Worm (Caenorhabditis elegans): ENCODE results near the gene F37B4.15.

Gene F37B4.15

ce11 chrV:2849071-2849470 is 43.0 kb upstream of the F37B4.15 start, which contains the start of gene ugt-53:
Gene ugt-53 (plus strand): TSS chrV:2849343.
- TF ChIP-seq B0336.3 (GFP tag; IDR thresholded peaks at IDR 0.05) (no peak), sdz-38 (tag; optimal IDR thresholded peaks at IDR 0.05) (no peak), Y53G8AR.9 (GFP tag; conservative IDR thresholded peaks at IDR 0.05) (no peak), nhr-90 (tag; optimal IDR thresholded peaks at IDR 0.05) (no peak), nhr-80 (tag; optimal IDR thresholded peaks at IDR 0.05) (peak; percentile 48), ZK185.1 (tag; optimal IDR thresholded peaks at IDR 0.05; ENCODE audit: poor library complexity, severe bottlenecking) (no peak), rcor-1 (GFP tag; IDR thresholded peaks at IDR 0.05) (no peak)

DNA sequence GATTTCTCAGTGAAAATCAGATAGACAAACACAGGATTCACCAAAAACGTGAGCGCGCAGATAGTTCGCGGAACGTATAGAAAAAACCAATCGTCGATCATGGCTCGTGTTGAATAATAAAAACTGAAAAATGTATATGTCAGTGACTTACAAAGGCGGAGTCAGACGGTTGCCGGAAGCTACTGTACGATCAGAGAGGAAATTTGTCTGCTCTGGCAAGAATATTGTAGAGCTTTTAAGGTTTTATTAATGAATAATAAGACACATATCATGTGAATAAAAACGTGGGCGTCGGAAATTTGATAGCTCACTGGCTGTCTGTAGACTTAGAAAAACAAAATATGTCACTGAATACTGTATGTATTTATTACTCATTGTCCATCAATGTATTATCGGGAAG is 36.6 kb upstream of the F37B4.15 start, which contains the start of gene srj-57:
TSS of gene srj-57 (minus strand) at position 101 of the 400 bp plus-strand sequence.
- TF ChIP-seq efl-1 (GFP tag; optimal IDR thresholded peaks at IDR 0.05), result no peak
- no peak for TF ChIP-seq rpc-1 (optimal IDR thresholded peaks at IDR 0.05)
- no peak for TF ChIP-seq rpc-1 (tag; optimal IDR thresholded peaks at IDR 0.05)
- no peak for TF ChIP-seq madf-10 (tag; optimal IDR thresholded peaks at IDR 0.05)
- no peak for TF ChIP-seq ztf-25 (GFP tag; IDR thresholded peaks at IDR 0.05)
- TF ChIP-seq athp-1 (tag; optimal IDR thresholded peaks at IDR 0.05), result no peak
- no peak for TF ChIP-seq ekl-4 (GFP tag; IDR thresholded peaks at IDR 0.05)

DNA sequence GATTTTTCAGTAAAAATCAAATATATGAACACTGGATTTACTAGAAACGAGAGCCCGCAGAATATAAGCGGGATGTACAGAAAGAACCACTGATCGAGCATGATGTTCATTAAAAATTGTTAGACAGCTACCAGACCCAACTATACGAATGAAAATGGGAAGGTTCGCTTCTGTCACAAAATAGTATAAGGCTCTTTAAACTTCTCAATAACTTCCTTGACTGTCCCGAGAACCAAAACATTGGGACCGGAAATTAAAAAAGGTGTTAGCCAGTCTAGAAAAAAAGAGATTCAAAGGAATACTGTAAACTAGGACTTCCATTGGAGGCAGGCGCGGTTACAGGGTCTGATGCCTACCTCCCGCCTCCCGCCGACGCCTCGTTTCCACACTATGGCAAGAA is 34.2 kb upstream of the F37B4.15 start, which contains the start of gene srj-55:
TSS of gene srj-55 (minus strand) at position 101 of the 400 bp plus-strand sequence.
- TF ChIP-seq lsy-27 (tag; optimal IDR thresholded peaks at IDR 0.05; ENCODE audit: borderline replicate concordance, insufficient read depth), result no peak
- no peak for TF ChIP-seq dpff-1 (tag; optimal IDR thresholded peaks at IDR 0.05)
- TF ChIP-seq hmg-20 (GFP tag; IDR thresholded peaks at IDR 0.05), result no peak
- TF ChIP-seq somi-1 (GFP tag; optimal IDR thresholded peaks at IDR 0.05), result no peak
- no peak for TF ChIP-seq F57C9.4 (tag; optimal IDR thresholded peaks at IDR 0.05)
- no peak for TF ChIP-seq dpl-1 (GFP tag; optimal IDR thresholded peaks at IDR 0.05)
- no peak for TF ChIP-seq lin-26 (GFP tag; IDR thresholded peaks at IDR 0.05)
- no peak for TF ChIP-seq repo-1 (tag; optimal IDR thresholded peaks at IDR 0.05)
- TF ChIP-seq ztf-22 (GFP tag; optimal IDR thresholded peaks at IDR 0.05), result no peak
- no peak for TF ChIP-seq pbrm-1 (GFP tag; IDR thresholded peaks at IDR 0.05)
- TF ChIP-seq F55B11.4 (tag; optimal IDR thresholded peaks at IDR 0.05; ENCODE audit: borderline replicate concordance, insufficient read depth), result no peak
- TF ChIP-seq aptf-2 (GFP tag; conservative IDR thresholded peaks at IDR 0.05), result no peak
- TF ChIP-seq atf-7 (tag; optimal IDR thresholded peaks at IDR 0.05), result no peak

- TF ChIP-seq ceh-58 (GFP tag; IDR thresholded peaks at IDR 0.05) (no peak), F37B4.10 (GFP tag; IDR thresholded peaks at IDR 0.05) (no peak), ztf-6 (GFP tag; IDR thresholded peaks at IDR 0.05) (no peak), dpff-1 (tag; optimal IDR thresholded peaks at IDR 0.05) (no peak), rec-8 (tag; optimal IDR thresholded peaks at IDR 0.05) (no peak), snpc-3.4 (tag; optimal IDR thresholded peaks at IDR 0.05) (no peak), atf-7 (tag; optimal IDR thresholded peaks at IDR 0.05) (no peak), F55B11.4 (tag; optimal IDR thresholded peaks at IDR 0.05; ENCODE audit: borderline replicate concordance, insufficient read depth) (no peak), nfyb-1 (GFP tag; IDR thresholded peaks at IDR 0.05) (no peak), nfya-2 (GFP tag; IDR thresholded peaks at IDR 0.05) (no peak), F52B5.7 (tag; optimal IDR thresholded peaks at IDR 0.05) (no peak), ceh-79 (tag; optimal IDR thresholded peaks at IDR 0.05) (no peak)
Observed at ce11 chrV:2859738-2860137, 32.3 kb upstream of the F37B4.15 start, which contains the start of gene srj-54. Gene srj-54 (minus strand): TSS chrV:2859838.

Data from whole organism, young adult.